Fruit fly (Drosophila melanogaster) whole organism, embryonic: ENCODE data around the gene TM9SF3.
A peak's percentile ranks its signal among the peaks of the same experiment; 100 is the strongest.

Experiments used
- Aef1 ChIP-seq: fragments of 200-800 bp; sonication (Bioruptor generic); IDR thresholded peaks from 3 replicates; pipeline ENCODE4 v1.3.6; 2022; ENCODE audit warnings: missing biosample characterization, missing genetic modification characterization
- CG10431 ChIP-seq: fragments of 200-800 bp; sonication (Bioruptor generic); optimal IDR thresholded peaks from 3 replicates; lab custom pipeline; 2018; ENCODE audit warnings: missing biosample characterization, mild to moderate bottlenecking, missing genetic modification characterization
- CG10543 ChIP-seq: fragments of 200-800 bp; sonication (Bioruptor generic); optimal IDR thresholded peaks from 3 replicates; lab custom pipeline; 2017; ENCODE audit warnings: missing biosample characterization, mild to moderate bottlenecking, missing genetic modification characterization, moderate library complexity
- CG10959 ChIP-seq: fragments of 200-800 bp; sonication (Bioruptor generic); IDR thresholded peaks from 2 replicates; pipeline ENCODE4 v1.3.6; 2022; ENCODE audit warnings: missing biosample characterization, missing genetic modification characterization
- CG11085 ChIP-seq: fragments of 200-800 bp; sonication (Bioruptor generic); IDR thresholded peaks from 2 replicates; pipeline ENCODE4 v1.3.6; 2022; ENCODE audit warnings: missing biosample characterization, missing genetic modification characterization
- CG12219 ChIP-seq: fragments of 200-800 bp; sonication (Bioruptor generic); optimal IDR thresholded peaks from 3 replicates; lab custom pipeline; 2018; ENCODE audit warnings: missing biosample characterization, mild to moderate bottlenecking, missing genetic modification characterization
- CG15514 ChIP-seq: fragments of 200-800 bp; sonication (Bioruptor generic); optimal IDR thresholded peaks from 3 replicates; lab custom pipeline; 2017; ENCODE audit warnings: missing biosample characterization, missing genetic modification characterization, mild to moderate bottlenecking, moderate library complexity, missing genetic modification reagents
- CG15601 ChIP-seq: fragments of 200-800 bp; sonication (Bioruptor generic); optimal IDR thresholded peaks from 3 replicates; lab custom pipeline; 2019; ENCODE audit warnings: missing biosample characterization, mild to moderate bottlenecking, missing genetic modification characterization, moderate library complexity
- CG1603 ChIP-seq: fragments of 200-800 bp; sonication (Bioruptor generic); optimal IDR thresholded peaks from 2 replicates; lab custom pipeline; 2019; ENCODE audit warnings: missing biosample characterization, mild to moderate bottlenecking, missing genetic modification characterization, moderate library complexity
- CG17612 ChIP-seq: fragments of 200-800 bp; sonication (Bioruptor generic); IDR thresholded peaks from 2 replicates; pipeline ENCODE4 v1.3.6; 2022; ENCODE audit warnings: missing biosample characterization, missing genetic modification characterization
- CG2116 ChIP-seq: fragments of 200-800 bp; sonication (Bioruptor generic); optimal IDR thresholded peaks from 3 replicates; lab custom pipeline; 2018; ENCODE audit warnings: missing biosample characterization, mild to moderate bottlenecking, missing genetic modification characterization
- CG32532 ChIP-seq: fragments of 200-800 bp; sonication (Bioruptor generic); IDR thresholded peaks from 2 replicates; pipeline ENCODE4 v1.3.6; 2022; ENCODE audit warnings: missing biosample characterization, missing genetic modification characterization
- CG33557 ChIP-seq: fragments of 200-800 bp; sonication (Bioruptor generic); optimal IDR thresholded peaks from 2 replicates; lab custom pipeline; 2019; ENCODE audit warnings: missing biosample characterization, mild to moderate bottlenecking, missing genetic modification characterization, moderate library complexity
- CG34422 ChIP-seq: fragments of 200-800 bp; sonication (Bioruptor generic); IDR thresholded peaks from 3 replicates; pipeline ENCODE4 v1.3.6; 2022; ENCODE audit warnings: missing biosample characterization, missing genetic modification characterization
- CG6791 ChIP-seq: fragments of 200-800 bp; sonication (Bioruptor generic); IDR thresholded peaks from 3 replicates; pipeline ENCODE4 v1.3.6; 2022; ENCODE audit warnings: missing biosample characterization, missing genetic modification characterization; ENCODE audit not compliant: partially characterized antibody
- CG7928 ChIP-seq: fragments of 200-800 bp; sonication (Bioruptor generic); optimal IDR thresholded peaks from 2 replicates; lab custom pipeline; 2017; ENCODE audit warnings: missing biosample characterization, mild to moderate bottlenecking, missing genetic modification characterization
- Dbx ChIP-seq: fragments of 200-800 bp; sonication (Bioruptor generic); IDR thresholded peaks from 3 replicates; pipeline ENCODE4 v1.3.6; 2022; ENCODE audit warnings: missing biosample characterization, missing genetic modification characterization
- Deaf1 ChIP-seq: fragments of 200-800 bp; optimal IDR thresholded peaks from 3 replicates; lab custom pipeline; 2019; ENCODE audit warnings: missing biosample characterization, mild to moderate bottlenecking, missing genetic modification characterization, moderate library complexity
- Dip3 ChIP-seq: fragments of 200-800 bp; sonication (Bioruptor generic); optimal IDR thresholded peaks from 3 replicates; lab custom pipeline; 2016; ENCODE audit warnings: missing biosample characterization, missing genetic modification characterization
- Doc3 ChIP-seq: fragments of 200-800 bp; sonication (Bioruptor generic); IDR thresholded peaks from 3 replicates; pipeline ENCODE4 v1.3.6; 2022; ENCODE audit warnings: missing biosample characterization, missing genetic modification characterization; ENCODE audit not compliant: partially characterized antibody
- Elba2 ChIP-seq: fragments of 200-800 bp; sonication (Bioruptor generic); optimal IDR thresholded peaks from 3 replicates; lab custom pipeline; 2016; ENCODE audit warnings: missing biosample characterization, missing genetic modification characterization
- GATAe ChIP-seq: fragments of 200-800 bp; sonication (Bioruptor generic); conservative IDR thresholded peaks from 2 replicates; pipeline ENCODE4 v1.3.6; 2022; ENCODE audit warnings: missing biosample characterization, missing genetic modification characterization
- HLH4C ChIP-seq: fragments of 200-800 bp; sonication (Bioruptor generic); IDR thresholded peaks from 3 replicates; pipeline ENCODE4 v1.3.6; 2022; ENCODE audit warnings: missing biosample characterization, missing genetic modification characterization; ENCODE audit not compliant: partially characterized antibody
- Hmr ChIP-seq: fragments of 200-800 bp; sonication (Bioruptor generic); optimal IDR thresholded peaks from 3 replicates; lab custom pipeline; 2017; ENCODE audit warnings: mild to moderate bottlenecking, missing biosample characterization, missing genetic modification reagents, missing genetic modification characterization
- Hmx ChIP-seq: fragments of 200-800 bp; sonication (Bioruptor generic); optimal IDR thresholded peaks from 2 replicates; lab custom pipeline; 2016; ENCODE audit warnings: missing biosample characterization, missing genetic modification characterization
- Hsf ChIP-seq: fragments of 200-800 bp; sonication (Bioruptor generic); optimal IDR thresholded peaks from 3 replicates; lab custom pipeline; 2016; ENCODE audit warnings: missing biosample characterization, missing genetic modification characterization
- MTF-1 ChIP-seq: fragments of 200-800 bp; sonication (Bioruptor generic); optimal IDR thresholded peaks from 2 replicates; lab custom pipeline; 2018; ENCODE audit warnings: missing biosample characterization, mild to moderate bottlenecking, missing genetic modification characterization, borderline replicate concordance
- Nf-YA ChIP-seq: fragments of 200-800 bp; sonication (Bioruptor generic); IDR thresholded peaks from 2 replicates; pipeline ENCODE4 v1.3.6; 2022; ENCODE audit warnings: missing biosample characterization, missing genetic modification characterization
- Rx ChIP-seq: fragments of 200-800 bp; sonication (Bioruptor generic); IDR thresholded peaks from 2 replicates; pipeline ENCODE4 v1.3.6; 2022; ENCODE audit warnings: missing biosample characterization, missing genetic modification characterization
- Vsx1 ChIP-seq: fragments of 200-800 bp; sonication (Bioruptor generic); optimal IDR thresholded peaks from 2 replicates; lab custom pipeline; 2017; ENCODE audit warnings: missing biosample characterization, mild to moderate bottlenecking, missing genetic modification characterization, missing genetic modification reagents
- ash1 ChIP-seq: fragments of 200-800 bp; sonication (Bioruptor generic); optimal IDR thresholded peaks from 2 replicates; lab custom pipeline; 2018; ENCODE audit warnings: missing biosample characterization, mild to moderate bottlenecking, missing genetic modification characterization
- az2 ChIP-seq: fragments of 200-800 bp; sonication (Bioruptor generic); optimal IDR thresholded peaks from 3 replicates; lab custom pipeline; 2016; ENCODE audit warnings: missing biosample characterization, missing genetic modification characterization
- bcd ChIP-seq: fragments of 200-800 bp; sonication (Bioruptor generic); optimal IDR thresholded peaks from 2 replicates; lab custom pipeline; 2017; ENCODE audit warnings: missing biosample characterization, mild to moderate bottlenecking, missing genetic modification characterization
- ewg ChIP-seq: fragments of 200-800 bp; sonication (Bioruptor generic); optimal IDR thresholded peaks from 3 replicates; lab custom pipeline; 2017; ENCODE audit warnings: mild to moderate bottlenecking, missing biosample characterization, missing genetic modification reagents, missing genetic modification characterization
- fd64A ChIP-seq: fragments of 200-800 bp; sonication (Bioruptor generic); optimal IDR thresholded peaks from 3 replicates; lab custom pipeline; 2018; ENCODE audit warnings: missing biosample characterization, mild to moderate bottlenecking, missing genetic modification characterization
- ftz-f1 ChIP-seq: fragments of 200-800 bp; sonication (Bioruptor generic); optimal IDR thresholded peaks from 2 replicates; lab custom pipeline; 2016; ENCODE audit warnings: missing biosample characterization, missing genetic modification characterization
- hth ChIP-seq: fragments of >200 bp; optimal IDR thresholded peaks from 2 replicates; lab custom pipeline; 2017; ENCODE audit warnings: inconsistent platforms
- luna ChIP-seq: fragments of 200-800 bp; sonication (Bioruptor generic); optimal IDR thresholded peaks from 2 replicates; lab custom pipeline; 2016; ENCODE audit warnings: missing biosample characterization, missing genetic modification characterization
- maf-S ChIP-seq: fragments of 200-800 bp; sonication (Bioruptor generic); optimal IDR thresholded peaks from 2 replicates; lab custom pipeline; 2016; ENCODE audit warnings: missing biosample characterization, missing genetic modification characterization
- mirr ChIP-seq: fragments of 200-800 bp; sonication (Bioruptor generic); optimal IDR thresholded peaks from 3 replicates; lab custom pipeline; 2018; ENCODE audit warnings: missing biosample characterization, mild to moderate bottlenecking, missing genetic modification characterization
- nmo ChIP-seq: fragments of 200-800 bp; sonication (Bioruptor generic); optimal IDR thresholded peaks from 2 replicates; lab custom pipeline; 2018; ENCODE audit warnings: missing biosample characterization, mild to moderate bottlenecking, missing genetic modification characterization, moderate library complexity
- phol ChIP-seq: fragments of 200-800 bp; sonication (Bioruptor generic); optimal IDR thresholded peaks from 3 replicates; lab custom pipeline; 2018; ENCODE audit warnings: missing biosample characterization, mild to moderate bottlenecking, missing genetic modification characterization, moderate library complexity
- pnt ChIP-seq: fragments of 200-800 bp; sonication (Bioruptor generic); optimal IDR thresholded peaks from 3 replicates; lab custom pipeline; 2016; ENCODE audit warnings: missing biosample characterization, missing genetic modification characterization
- pum ChIP-seq: fragments of 200-800 bp; sonication (Bioruptor generic); optimal IDR thresholded peaks from 2 replicates; lab custom pipeline; 2016; ENCODE audit warnings: missing biosample characterization, missing genetic modification characterization
- schlank ChIP-seq: fragments of 200-800 bp; sonication (Bioruptor generic); optimal IDR thresholded peaks from 2 replicates; lab custom pipeline; 2018; ENCODE audit warnings: missing biosample characterization, mild to moderate bottlenecking, missing genetic modification characterization
- slp2 ChIP-seq: fragments of 200-800 bp; sonication (Bioruptor generic); optimal IDR thresholded peaks from 2 replicates; lab custom pipeline; 2016; ENCODE audit warnings: missing biosample characterization, missing genetic modification characterization
- sug ChIP-seq: fragments of 200-800 bp; optimal IDR thresholded peaks from 2 replicates; lab custom pipeline; 2019; ENCODE audit warnings: missing biosample characterization, mild to moderate bottlenecking, missing genetic modification characterization, moderate library complexity
- tio ChIP-seq: fragments of 200-800 bp; sonication (Bioruptor generic); optimal IDR thresholded peaks from 2 replicates; lab custom pipeline; 2017; ENCODE audit warnings: missing biosample characterization, missing genetic modification characterization, inconsistent platforms
- ttk ChIP-seq: fragments of 200-800 bp; sonication (Bioruptor generic); IDR thresholded peaks from 2 replicates; pipeline ENCODE4 v2.1.2; 2022; ENCODE audit warnings: missing biosample characterization, missing genetic modification characterization
- unpg ChIP-seq: fragments of 200-800 bp; sonication (Bioruptor generic); optimal IDR thresholded peaks from 3 replicates; lab custom pipeline; 2018; ENCODE audit warnings: missing biosample characterization, mild to moderate bottlenecking, missing genetic modification characterization, moderate library complexity
- vnd ChIP-seq: fragments of 200-800 bp; sonication (Bioruptor generic); IDR thresholded peaks from 3 replicates; pipeline ENCODE4 v1.3.6; 2022; ENCODE audit warnings: missing biosample characterization, missing genetic modification characterization; ENCODE audit not compliant: partially characterized antibody

Gene TM9SF3

DNA sequence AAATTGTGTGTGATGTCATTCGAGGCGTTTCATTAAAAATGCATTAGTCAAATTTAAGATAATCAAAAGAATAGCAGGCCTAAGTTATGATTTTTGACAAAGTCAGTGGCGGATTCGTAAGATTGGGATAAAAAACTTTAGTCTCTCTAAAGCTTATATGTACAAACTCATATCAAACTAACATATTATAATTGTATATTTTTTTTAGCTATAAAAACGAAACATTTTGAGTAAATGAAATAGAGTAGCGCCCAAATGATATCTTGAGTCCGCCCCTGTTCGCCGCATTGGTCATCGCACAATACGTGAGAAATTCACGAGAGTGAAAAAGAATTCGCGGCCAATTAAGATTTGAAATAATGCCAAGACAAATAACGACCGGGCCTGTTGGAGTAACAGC is 49.4 kb downstream of the TM9SF3 start (continued):
- TF ChIP-seq ttk (GFP tag; lab: Robert Waterston, UW) (peak; percentile 49; the same call in 1 of the 2 replicates), fd64A (GFP tag; lab: Kevin White, UChicago) (no peak), CG11085 (GFP tag; lab: Robert Waterston, UW) (0 out of 2 replicates have a peak, but pooled peaks have one; percentile 32), unpg (GFP tag; lab: Kevin White, UChicago) (peak; percentile 55), Doc3 (GFP tag; lab: Robert Waterston, UW) (no peak), schlank (tag; lab: Kevin White, UChicago) (no peak), GATAe (GFP tag; lab: Robert Waterston, UW) (0 out of 2 replicates have a peak, but pooled peaks have one; percentile 13), maf-S (GFP tag; lab: Kevin White, UChicago) (no peak), CG17612 (GFP tag; lab: Robert Waterston, UW) (peak; percentile 24; the same call in 1 of the 2 replicates), Dbx (GFP tag; lab: Robert Waterston, UW) (peak; percentile 81; the same call in 2 of the 3 replicates), pum (GFP tag; lab: Kevin White, UChicago) (no peak), CG15514 (GFP tag; lab: Kevin White, UChicago) (peak; percentile 6), ftz-f1 (GFP tag; lab: Kevin White, UChicago) (no peak), CG10431 (GFP tag; lab: Kevin White, UChicago) (no peak), ewg (GFP tag; lab: Kevin White, UChicago) (no peak), CG2116 (GFP tag; lab: Kevin White, UChicago) (no peak), CG10959 (GFP tag; lab: Robert Waterston, UW) (no peak), az2 (GFP tag; lab: Kevin White, UChicago) (peak; percentile 35), CG1603 (tag; lab: Kevin White, UChicago) (no peak), mirr (GFP tag; lab: Kevin White, UChicago) (no peak), CG34422 (GFP tag; lab: Robert Waterston, UW) (peak; percentile 72), CG32532 (GFP tag; lab: Robert Waterston, UW) (peak; percentile 70), tio (GFP tag; lab: Kevin White, UChicago) (peak; percentile 24), ash1 (no peak), MTF-1 (no peak), CG10543 (GFP tag; lab: Kevin White, UChicago) (no peak), Hmr (GFP tag; lab: Kevin White, UChicago) (peak; percentile 43), phol (tag; lab: Kevin White, UChicago) (peak; percentile 32), bcd (GFP tag; lab: Kevin White, UChicago) (peak; percentile 14), CG33557 (no peak), HLH4C (GFP tag; lab: Robert Waterston, UW) (no peak), slp2 (GFP tag; lab: Kevin White, UChicago) (no peak), Elba2 (no peak), nmo (GFP tag; lab: Kevin White, UChicago) (peak; percentile 52), Deaf1 (tag; lab: Kevin White, UChicago) (peak; percentile 13), luna (no peak), pnt (GFP tag; lab: Kevin White, UChicago) (no peak), Nf-YA (GFP tag; lab: Robert Waterston, UW) (no peak), Hsf (GFP tag; lab: Kevin White, UChicago) (peak; percentile 14), Vsx1 (GFP tag; lab: Kevin White, UChicago) (no peak), CG12219 (peak; percentile 15), CG6791 (GFP tag; lab: Robert Waterston, UW) (no peak), Dip3 (GFP tag; lab: Kevin White, UChicago) (no peak), hth (no peak), Rx (GFP tag; lab: Robert Waterston, UW) (no peak), Aef1 (peak; percentile 79), CG7928 (GFP tag; lab: Kevin White, UChicago) (no peak), Hmx (GFP tag; lab: Kevin White, UChicago) (no peak), sug (tag; lab: Kevin White, UChicago) (peak; percentile 31), vnd (GFP tag; lab: Robert Waterston, UW) (no peak), CG15601 (no peak)
